Worm (Caenorhabditis elegans) whole organism, midembryonic: Measurements from ENCODE around the gene F45D3.3.

Experiments
- cog-1 ChIP-seq: sonication (generic microtip); optimal IDR thresholded peaks from 2 replicates; lab custom pipeline; 2016; ENCODE audit warnings: missing genetic modification characterization, missing compliant biosample characterization
- flt-1 ChIP-seq: fragments of 200-800 bp; sonication (Bioruptor generic); IDR thresholded peaks from 2 replicates; pipeline ENCODE4 v1.3.6; 2022; ENCODE audit warnings: missing genetic modification characterization, missing compliant biosample characterization
- med-1 ChIP-seq: sonication (generic microtip); optimal IDR thresholded peaks from 2 replicates; lab custom pipeline; 2017; ENCODE audit warnings: missing genetic modification characterization, mild to moderate bottlenecking, missing compliant biosample characterization, antibody characterized with exemption, missing genetic modification reagents; ENCODE audit not compliant: insufficient read depth
- ref-1 ChIP-seq: fragments of 200-800 bp; sonication (Bioruptor generic); conservative IDR thresholded peaks from 2 replicates; pipeline ENCODE4 v1.3.6; 2022; ENCODE audit warnings: missing genetic modification reagents, missing genetic modification characterization, missing compliant biosample characterization
- tab-1 ChIP-seq: fragments of 200-800 bp; sonication (Bioruptor generic); IDR thresholded peaks from 2 replicates; pipeline ENCODE4 v1.3.6; 2022; ENCODE audit warnings: missing genetic modification characterization, missing compliant biosample characterization
- ztf-23 ChIP-seq: fragments of 200-800 bp; sonication (Bioruptor generic); IDR thresholded peaks from 2 replicates; pipeline ENCODE4 v1.3.6; 2022; ENCODE audit warnings: missing genetic modification reagents, missing genetic modification characterization, missing compliant biosample characterization
- ztf-29 ChIP-seq: fragments of 200-800 bp; sonication (Bioruptor generic); IDR thresholded peaks from 2 replicates; pipeline ENCODE4 v1.3.6; 2022; ENCODE audit warnings: missing genetic modification reagents, missing genetic modification characterization, missing compliant biosample characterization

The F45D3.3 gene

ce11 chrV:12503494-12503893 lies 46.7 kb downstream of the F45D3.3 start, which contains the start of gene T28H10.1:
Gene T28H10.1 (plus strand): TSS chrV:12503794.
- TF ChIP-seq med-1 (no peak), ref-1 (GFP tag; lab: Robert Waterston, UW) (no peak), cog-1 (no peak), tab-1 (no peak), ztf-29 (no peak), flt-1 (no peak), ztf-23 (GFP tag; lab: Robert Waterston, UW) (no peak)
